Worm (Caenorhabditis elegans) whole organism, mixed stage, embryonic: ENCODE data around the gene swt-7.

Experiments used
- M03D4.4 ChIP-seq: sonication (generic microtip); optimal IDR thresholded peaks from 2 replicates; lab custom pipeline; 2017; ENCODE audit warnings: mild to moderate bottlenecking, missing genetic modification characterization, missing compliant biosample characterization
- blmp-1 ChIP-seq: fragments of 150-350 bp; optimal IDR thresholded peaks from 2 replicates; lab custom pipeline; 2014; ENCODE audit warnings: missing biosample characterization, missing genetic modification characterization
- ceh-39 ChIP-seq: fragments of 150-350 bp; optimal IDR thresholded peaks from 2 replicates; lab custom pipeline; 2014; ENCODE audit warnings: missing biosample characterization, missing genetic modification characterization
- ceh-43 ChIP-seq: fragments of 200-800 bp; sonication (Bioruptor generic); optimal IDR thresholded peaks from 2 replicates; lab custom pipeline; 2018; ENCODE audit warnings: mild to moderate bottlenecking, missing genetic modification characterization, moderate library complexity, missing compliant biosample characterization
- ceh-83 ChIP-seq: fragments of 200-800 bp; sonication (Bioruptor generic); optimal IDR thresholded peaks from 2 replicates; lab custom pipeline; 2018; ENCODE audit warnings: mild to moderate bottlenecking, missing genetic modification characterization, missing compliant biosample characterization
- ces-1 ChIP-seq: fragments of 150-350 bp; optimal IDR thresholded peaks from 2 replicates; lab custom pipeline; 2014; ENCODE audit warnings: missing biosample characterization, missing genetic modification reagents, missing genetic modification characterization
- drap-1 ChIP-seq: fragments of 200-800 bp; sonication (Bioruptor generic); optimal IDR thresholded peaks from 3 replicates; lab custom pipeline; 2018; ENCODE audit warnings: mild to moderate bottlenecking, missing genetic modification characterization, missing compliant biosample characterization
- elt-1 ChIP-seq: sonication (generic microtip); optimal IDR thresholded peaks from 2 replicates; lab custom pipeline; 2017; ENCODE audit warnings: missing genetic modification characterization, mild to moderate bottlenecking, missing compliant biosample characterization, antibody characterized with exemption, moderate library complexity, borderline replicate concordance; ENCODE audit not compliant: insufficient read depth
- elt-3 ChIP-seq: fragments of 150-350 bp; optimal IDR thresholded peaks from 2 replicates; lab custom pipeline; 2014; ENCODE audit warnings: missing biosample characterization, missing genetic modification characterization
- flh-1 ChIP-seq: fragments of 200-800 bp; sonication (Bioruptor generic); optimal IDR thresholded peaks from 2 replicates; lab custom pipeline; 2018; ENCODE audit warnings: mild to moderate bottlenecking, missing genetic modification characterization, moderate library complexity, missing compliant biosample characterization
- ham-2 ChIP-seq: fragments of 200-800 bp; sonication (Bioruptor generic); optimal IDR thresholded peaks from 2 replicates; lab custom pipeline; 2018; ENCODE audit warnings: mild to moderate bottlenecking, missing genetic modification characterization, missing compliant biosample characterization
- hlh-1 ChIP-seq: fragments of 150-350 bp; optimal IDR thresholded peaks from 2 replicates; lab custom pipeline; 2014; ENCODE audit warnings: missing biosample characterization, missing genetic modification reagents, missing genetic modification characterization
- lin-13 ChIP-seq: fragments of 150-350 bp; optimal IDR thresholded peaks from 2 replicates; lab custom pipeline; 2014; ENCODE audit warnings: missing biosample characterization, missing genetic modification characterization
- lin-32 ChIP-seq: fragments of 200-800 bp; sonication (Bioruptor generic); optimal IDR thresholded peaks from 2 replicates; lab custom pipeline; 2018; ENCODE audit warnings: mild to moderate bottlenecking, missing genetic modification characterization, missing compliant biosample characterization
- lsy-2 ChIP-seq: fragments of 150-350 bp; optimal IDR thresholded peaks from 2 replicates; lab custom pipeline; 2014; ENCODE audit warnings: missing biosample characterization, missing genetic modification characterization
- mab-5 ChIP-seq: fragments of 150-350 bp; optimal IDR thresholded peaks from 2 replicates; lab custom pipeline; 2014; ENCODE audit warnings: missing biosample characterization, missing genetic modification characterization
- mls-2 ChIP-seq: sonication (generic microtip); optimal IDR thresholded peaks from 2 replicates; lab custom pipeline; 2016; ENCODE audit warnings: mild to moderate bottlenecking, missing genetic modification characterization, moderate library complexity, missing compliant biosample characterization
- nhr-12 ChIP-seq: fragments of 150-350 bp; optimal IDR thresholded peaks from 2 replicates; lab custom pipeline; 2014; ENCODE audit warnings: missing biosample characterization, missing genetic modification characterization
- nhr-2 ChIP-seq: fragments of 150-350 bp; optimal IDR thresholded peaks from 2 replicates; lab custom pipeline; 2014; ENCODE audit warnings: missing biosample characterization, missing genetic modification characterization
- nhr-237 ChIP-seq: fragments of 150-350 bp; optimal IDR thresholded peaks from 2 replicates; lab custom pipeline; 2014; ENCODE audit warnings: missing biosample characterization, missing genetic modification characterization
- nhr-28 ChIP-seq: fragments of 150-350 bp; optimal IDR thresholded peaks from 2 replicates; lab custom pipeline; 2014; ENCODE audit warnings: missing biosample characterization, missing genetic modification characterization
- nhr-76 ChIP-seq: sonication (generic microtip); optimal IDR thresholded peaks from 2 replicates; lab custom pipeline; 2017; ENCODE audit warnings: missing biosample characterization, missing genetic modification characterization
- pha-4 ChIP-seq: fragments of 150-350 bp; optimal IDR thresholded peaks from 2 replicates; lab custom pipeline; 2018; ENCODE audit warnings: missing biosample characterization, missing genetic modification reagents, missing genetic modification characterization
- sem-2 ChIP-seq: fragments of 200-800 bp; sonication (Bioruptor generic); optimal IDR thresholded peaks from 2 replicates; lab custom pipeline; 2018; ENCODE audit warnings: mild to moderate bottlenecking, missing genetic modification characterization, missing compliant biosample characterization
- snpc-4 ChIP-seq: fragments of 150-350 bp; optimal IDR thresholded peaks from 2 replicates; lab custom pipeline; 2014; ENCODE audit warnings: missing biosample characterization, missing genetic modification characterization
- tbx-8 ChIP-seq: fragments of 200-800 bp; sonication (Bioruptor generic); optimal IDR thresholded peaks from 2 replicates; lab custom pipeline; 2018; ENCODE audit warnings: mild to moderate bottlenecking, missing genetic modification characterization, moderate library complexity, missing compliant biosample characterization
- unc-120 ChIP-seq: sonication (generic microtip); optimal IDR thresholded peaks from 2 replicates; lab custom pipeline; 2017; ENCODE audit warnings: missing genetic modification characterization, missing compliant biosample characterization; ENCODE audit not compliant: poor library complexity, severe bottlenecking
- unc-39 ChIP-seq: fragments of 150-350 bp; optimal IDR thresholded peaks from 2 replicates; lab custom pipeline; 2014; ENCODE audit warnings: missing biosample characterization, missing genetic modification characterization
- unc-62 ChIP-seq: fragments of 150-350 bp; optimal IDR thresholded peaks from 2 replicates; lab custom pipeline; 2014; ENCODE audit warnings: missing biosample characterization, missing genetic modification reagents, missing genetic modification characterization
- zip-8 ChIP-seq: fragments of 150-350 bp; optimal IDR thresholded peaks from 2 replicates; lab custom pipeline; 2014; ENCODE audit warnings: missing biosample characterization, missing genetic modification characterization
- ztf-11 ChIP-seq: fragments of 150-350 bp; optimal IDR thresholded peaks from 2 replicates; lab custom pipeline; 2014; ENCODE audit warnings: missing biosample characterization, missing genetic modification characterization

Gene swt-7

DNA sequence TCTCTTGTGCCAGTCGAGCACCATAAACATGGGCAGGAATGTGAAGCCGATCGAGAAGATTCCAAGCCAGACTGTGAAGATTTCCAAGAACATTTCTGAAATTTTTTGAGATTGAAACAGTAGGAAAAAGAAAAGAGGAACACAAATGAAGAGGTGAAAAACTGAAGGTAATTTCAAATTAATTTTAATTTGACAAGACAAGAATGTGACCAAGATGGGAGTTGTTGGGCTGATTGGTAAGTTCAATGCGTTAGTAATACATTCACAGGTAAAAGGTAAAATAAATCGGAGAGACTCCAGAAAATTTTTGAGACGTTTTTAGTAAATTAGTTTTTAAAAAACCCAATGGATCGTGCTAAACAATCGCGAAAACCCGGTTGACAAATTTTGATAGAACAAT, at the start of gene swt-7:
swt-7 (minus strand) TSS at position 101 of the 400 bp plus-strand sequence.
- no peak for TF ChIP-seq pha-4 (tag; lab: Kevin White, UChicago)
- TF ChIP-seq unc-62 (GFP tag; lab: Kevin White, UChicago): no peak
- TF ChIP-seq drap-1 (GFP tag; lab: Kevin White, UChicago): no peak
- TF ChIP-seq hlh-1 (tag; lab: Kevin White, UChicago): no peak
- TF ChIP-seq ceh-39 (tag; lab: Kevin White, UChicago): no peak
- no peak for TF ChIP-seq lsy-2 (tag; lab: Kevin White, UChicago)
- no peak for TF ChIP-seq ces-1 (GFP tag; lab: Kevin White, UChicago)
- TF ChIP-seq elt-3: no peak
- TF ChIP-seq nhr-2: no peak
- TF ChIP-seq ceh-83: no peak
- no peak for TF ChIP-seq blmp-1 (tag; lab: Kevin White, UChicago)
- TF ChIP-seq tbx-8 (GFP tag; lab: Kevin White, UChicago): no peak
- no peak for TF ChIP-seq mls-2 (tag; lab: Kevin White, UChicago)
- no peak for TF ChIP-seq ham-2 (GFP tag; lab: Kevin White, UChicago)
- no peak for TF ChIP-seq unc-39 (tag; lab: Kevin White, UChicago)

DNA sequence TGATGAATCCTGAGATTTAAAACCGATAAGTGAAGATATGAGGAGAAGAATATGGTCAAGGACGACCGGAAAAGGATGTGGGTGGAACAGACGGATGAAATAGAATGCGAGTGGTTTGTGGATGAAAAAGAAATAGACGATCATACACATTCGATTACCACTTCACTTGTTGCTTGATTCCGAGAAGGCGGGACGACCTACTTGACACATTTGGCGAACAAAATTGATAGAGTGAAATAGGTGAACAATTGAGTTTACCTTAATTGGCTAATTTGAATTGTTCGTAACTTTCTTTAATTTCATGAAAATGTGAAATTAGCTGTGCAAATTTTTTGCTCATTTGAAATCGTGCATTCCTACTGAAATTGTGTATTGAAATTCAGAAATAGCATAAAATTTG, 41.5 kb upstream of the swt-7 start, which contains the start of gene Y58A7A.2:
Y58A7A.2 (minus strand) TSS at position 101 of the 400 bp plus-strand sequence.
- no peak for TF ChIP-seq ceh-83
- no peak for TF ChIP-seq mab-5 (tag; lab: Kevin White, UChicago)
- no peak for TF ChIP-seq nhr-237 (tag; lab: Kevin White, UChicago)
- no peak for TF ChIP-seq pha-4 (tag; lab: Kevin White, UChicago)
- TF ChIP-seq flh-1: no peak
- TF ChIP-seq nhr-76 (tag; lab: Kevin White, UChicago): no peak
- TF ChIP-seq lin-32 (GFP tag; lab: Kevin White, UChicago): no peak
- TF ChIP-seq mls-2 (tag; lab: Kevin White, UChicago): no peak
- no peak for TF ChIP-seq unc-39 (tag; lab: Kevin White, UChicago)
- no peak for TF ChIP-seq hlh-1 (tag; lab: Kevin White, UChicago)
- TF ChIP-seq nhr-12: no peak
- TF ChIP-seq M03D4.4 (tag; lab: Kevin White, UChicago): no peak
- TF ChIP-seq nhr-28 (tag; lab: Kevin White, UChicago): no peak
- no peak for TF ChIP-seq snpc-4 (tag; lab: Kevin White, UChicago)
- no peak for TF ChIP-seq lsy-2 (tag; lab: Kevin White, UChicago)
- no peak for TF ChIP-seq unc-62 (GFP tag; lab: Kevin White, UChicago)
- no peak for TF ChIP-seq zip-8 (tag; lab: Kevin White, UChicago)
- no peak for TF ChIP-seq ceh-39 (tag; lab: Kevin White, UChicago)
- TF ChIP-seq lin-13: no peak
- TF ChIP-seq elt-1 (tag; lab: Kevin White, UChicago): no peak

DNA sequence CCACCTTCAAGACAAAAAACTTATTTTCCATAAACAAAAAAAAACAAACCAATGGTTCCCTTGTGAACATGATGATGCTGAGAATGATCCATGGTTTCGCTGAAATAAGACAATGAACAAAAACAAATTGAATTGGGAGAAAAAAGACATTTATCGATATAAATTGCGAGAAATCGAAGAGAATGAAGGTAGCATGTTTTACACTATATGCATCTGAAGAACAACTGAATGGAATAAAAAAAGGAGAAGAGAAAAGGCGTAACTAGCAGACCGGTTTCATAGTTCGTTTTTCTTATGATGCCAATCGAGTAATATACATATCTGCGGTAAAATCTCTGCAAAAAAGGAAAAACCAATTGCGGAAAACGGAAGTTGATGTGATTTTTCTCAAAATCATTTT, 38.8 kb upstream of the swt-7 start, which contains the start of gene Y58A7A.1:
Y58A7A.1 (minus strand) TSS at position 101 of the 400 bp plus-strand sequence.
- TF ChIP-seq ceh-43 (GFP tag; lab: Kevin White, UChicago) (no peak), flh-1 (no peak), unc-120 (tag; lab: Kevin White, UChicago) (no peak), lsy-2 (tag; lab: Kevin White, UChicago) (no peak), lin-32 (GFP tag; lab: Kevin White, UChicago) (no peak), drap-1 (GFP tag; lab: Kevin White, UChicago) (no peak), unc-62 (GFP tag; lab: Kevin White, UChicago) (no peak), elt-1 (tag; lab: Kevin White, UChicago) (no peak)

DNA sequence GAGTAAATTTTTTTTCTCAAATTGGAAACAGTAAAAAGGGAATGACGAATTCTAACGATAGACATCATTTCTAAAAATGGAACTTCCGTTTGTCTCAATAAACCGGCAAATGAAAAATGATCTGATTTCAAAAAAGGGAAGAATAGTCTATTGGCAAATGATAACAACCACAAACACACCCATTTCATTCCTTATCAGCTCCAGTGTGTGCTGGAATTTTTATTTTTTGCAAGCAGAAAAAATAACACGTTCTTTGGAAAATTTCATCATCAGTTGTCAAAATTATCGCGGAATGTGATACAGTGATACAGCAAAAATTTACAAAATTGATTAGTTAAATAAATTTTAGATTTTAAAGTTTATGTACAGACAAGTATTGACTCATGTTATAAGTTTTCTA, 36.8 kb upstream of the swt-7 start:
- no peak for TF ChIP-seq nhr-12
- TF ChIP-seq unc-39 (tag; lab: Kevin White, UChicago): no peak
- TF ChIP-seq ztf-11 (tag; lab: Kevin White, UChicago): no peak
- no peak for TF ChIP-seq lin-13
- TF ChIP-seq lin-32 (GFP tag; lab: Kevin White, UChicago): no peak
- TF ChIP-seq nhr-237 (tag; lab: Kevin White, UChicago): no peak
- TF ChIP-seq nhr-2: no peak
- no peak for TF ChIP-seq ceh-43 (GFP tag; lab: Kevin White, UChicago)
- TF ChIP-seq mab-5 (tag; lab: Kevin White, UChicago): no peak
- TF ChIP-seq elt-3: no peak
- TF ChIP-seq lsy-2 (tag; lab: Kevin White, UChicago): no peak
- no peak for TF ChIP-seq flh-1
- no peak for TF ChIP-seq blmp-1 (tag; lab: Kevin White, UChicago)
- TF ChIP-seq snpc-4 (tag; lab: Kevin White, UChicago): no peak
- TF ChIP-seq sem-2: no peak
- no peak for TF ChIP-seq ceh-83
- TF ChIP-seq mls-2 (tag; lab: Kevin White, UChicago): no peak
